Worm (Caenorhabditis elegans): Measurements from ENCODE around the gene dcap-2.

- TF ChIP-seq ref-1 (GFP tag; conservative IDR thresholded peaks at IDR 0.05) = no peak
- TF ChIP-seq med-1 (GFP tag; optimal IDR thresholded peaks at IDR 0.05; ENCODE audit: insufficient read depth) = no peak
- no peak for TF ChIP-seq flt-1 (GFP tag; IDR thresholded peaks at IDR 0.05)
Measured at ce11 chrIV:13492271-13492670, 29.4 kb downstream of the dcap-2 start, which contains the start of gene Y45F10A.7.

All from whole organism, midembryonic.